Fruit fly (Drosophila melanogaster): ENCODE measurements around the gene alpha-Spec.

Gene alpha-Spec

dm6 chr3L:1810288-1810687 lies 15.2 kb upstream of the alpha-Spec start, which contains the start of gene GV1:
Gene GV1, plus strand, starts transcription at chr3L:1810588.
- TF ChIP-seq ttk (optimal IDR thresholded peaks at IDR 0.05), result no peak
- TF ChIP-seq Sin3A (optimal IDR thresholded peaks at IDR 0.05), result no peak
- TF ChIP-seq Myc (optimal IDR thresholded peaks at IDR 0.05), result no peak

- TF ChIP-seq h (optimal IDR thresholded peaks at IDR 0.05) (no peak), psq (optimal IDR thresholded peaks at IDR 0.05) (no peak), ttk (optimal IDR thresholded peaks at IDR 0.05) (no peak), insv (optimal IDR thresholded peaks at IDR 0.05) (no peak), Myc (optimal IDR thresholded peaks at IDR 0.05) (no peak)
Measured at dm6 chr3L:1808631-1809030, 13.5 kb upstream of the alpha-Spec start.

- TF ChIP-seq psq (optimal IDR thresholded peaks at IDR 0.05) (peak; percentile 58), insv (optimal IDR thresholded peaks at IDR 0.05) (no peak)
Measured at dm6 chr3L:1802802-1803201, 7.7 kb upstream of the alpha-Spec start, which contains the start of the genes JTBR and CG42676. Gene JTBR, minus strand, starts transcription at chr3L:1802856. Gene CG42676, plus strand, starts transcription at chr3L:1803107.

dm6 chr3L:1798649-1799048 lies 3.5 kb upstream of the alpha-Spec start, which contains the start of gene Patj:
Gene Patj, plus strand, starts transcription at chr3L:1798803.
- no peak for TF ChIP-seq psq (optimal IDR thresholded peaks at IDR 0.05)
- TF ChIP-seq insv (optimal IDR thresholded peaks at IDR 0.05), result no peak
- no peak for TF ChIP-seq Myc (optimal IDR thresholded peaks at IDR 0.05)
- no peak for TF ChIP-seq h (optimal IDR thresholded peaks at IDR 0.05)
- TF ChIP-seq Sin3A (optimal IDR thresholded peaks at IDR 0.05), result no peak
- TF ChIP-seq ttk (optimal IDR thresholded peaks at IDR 0.05), result no peak

- TF ChIP-seq psq (optimal IDR thresholded peaks at IDR 0.05) (no peak), h (optimal IDR thresholded peaks at IDR 0.05) (no peak), Sin3A (optimal IDR thresholded peaks at IDR 0.05) (no peak)
Measured at dm6 chr3L:1797005-1797404, 1.9 kb upstream of the alpha-Spec start, which contains the start of gene CG12020. Gene CG12020, plus strand, starts transcription at chr3L:1797305.

- TF ChIP-seq Myc (optimal IDR thresholded peaks at IDR 0.05) (no peak), h (optimal IDR thresholded peaks at IDR 0.05) (no peak), Sin3A (optimal IDR thresholded peaks at IDR 0.05) (no peak), insv (optimal IDR thresholded peaks at IDR 0.05) (no peak), ttk (optimal IDR thresholded peaks at IDR 0.05) (no peak), psq (optimal IDR thresholded peaks at IDR 0.05) (no peak)
Measured at dm6 chr3L:1794164-1794942, 775 bp downstream of the alpha-Spec start.

dm6 chr3L:1789339-1789738 lies 5.8 kb downstream of the alpha-Spec start:
- TF ChIP-seq psq (optimal IDR thresholded peaks at IDR 0.05), result no peak
- no peak for TF ChIP-seq insv (optimal IDR thresholded peaks at IDR 0.05)

dm6 chr3L:1784092-1784491 lies 11.0 kb downstream of the alpha-Spec start:
- no peak for TF ChIP-seq ttk (optimal IDR thresholded peaks at IDR 0.05)
- no peak for TF ChIP-seq psq (optimal IDR thresholded peaks at IDR 0.05)
- TF ChIP-seq insv (optimal IDR thresholded peaks at IDR 0.05), result no peak
- TF ChIP-seq Myc (optimal IDR thresholded peaks at IDR 0.05), result no peak
- TF ChIP-seq Sin3A (optimal IDR thresholded peaks at IDR 0.05), result no peak
- TF ChIP-seq h (optimal IDR thresholded peaks at IDR 0.05), result no peak

- TF ChIP-seq psq (optimal IDR thresholded peaks at IDR 0.05) (no peak), Myc (optimal IDR thresholded peaks at IDR 0.05) (no peak), ttk (optimal IDR thresholded peaks at IDR 0.05) (no peak), insv (optimal IDR thresholded peaks at IDR 0.05) (no peak), h (optimal IDR thresholded peaks at IDR 0.05) (no peak), Sin3A (optimal IDR thresholded peaks at IDR 0.05) (no peak)
Measured at dm6 chr3L:1777249-1777648, 17.9 kb downstream of the alpha-Spec start, which contains the start of the genes CG2021 and mRpL46. Gene CG2021, minus strand, starts transcription at chr3L:1777411. Gene mRpL46, plus strand, starts transcription at chr3L:1777439.

- TF ChIP-seq insv (optimal IDR thresholded peaks at IDR 0.05) (no peak), Myc (optimal IDR thresholded peaks at IDR 0.05) (no peak), Sin3A (optimal IDR thresholded peaks at IDR 0.05) (no peak), psq (optimal IDR thresholded peaks at IDR 0.05) (no peak), h (optimal IDR thresholded peaks at IDR 0.05) (no peak), ttk (optimal IDR thresholded peaks at IDR 0.05) (no peak)
Measured at dm6 chr3L:1774713-1775648, 20.1 kb downstream of the alpha-Spec start, which contains the start of the genes CG13933 and PolD2. Gene CG13933, minus strand, starts transcription at chr3L:1775147. Gene PolD2, plus strand, starts transcription at chr3L:1775633.

- TF ChIP-seq insv (optimal IDR thresholded peaks at IDR 0.05), result no peak
- TF ChIP-seq ttk (optimal IDR thresholded peaks at IDR 0.05), result no peak
- no peak for TF ChIP-seq psq (optimal IDR thresholded peaks at IDR 0.05)
- no peak for TF ChIP-seq Sin3A (optimal IDR thresholded peaks at IDR 0.05)
Measured at dm6 chr3L:1772593-1772992, 22.5 kb downstream of the alpha-Spec start.

dm6 chr3L:1771658-1772057 lies 23.5 kb downstream of the alpha-Spec start, which contains the start of gene Dhc62B:
Gene Dhc62B, minus strand, starts transcription at chr3L:1771758.
- TF ChIP-seq Myc (optimal IDR thresholded peaks at IDR 0.05) (no peak), insv (optimal IDR thresholded peaks at IDR 0.05) (no peak), Sin3A (optimal IDR thresholded peaks at IDR 0.05) (no peak), psq (optimal IDR thresholded peaks at IDR 0.05) (no peak), ttk (optimal IDR thresholded peaks at IDR 0.05) (no peak), h (optimal IDR thresholded peaks at IDR 0.05) (no peak)

All from Kc167 (cell line).